Fruit fly (Drosophila melanogaster) whole organism, embryonic: Measurements from ENCODE around the gene CG33093.

Experiments used
- CG1024 ChIP-seq: fragments of 200-800 bp; sonication (Bioruptor generic); IDR thresholded peaks from 2 replicates; pipeline ENCODE4 v1.3.6; 2022; ENCODE audit warnings: missing biosample characterization, missing genetic modification characterization
- CG10654 ChIP-seq: fragments of 200-800 bp; sonication (Bioruptor generic); optimal IDR thresholded peaks from 2 replicates; lab custom pipeline; 2016; ENCODE audit warnings: missing biosample characterization, missing genetic modification characterization
- CG15269 ChIP-seq: fragments of 200-800 bp; sonication (Bioruptor generic); optimal IDR thresholded peaks from 2 replicates; lab custom pipeline; 2018; ENCODE audit warnings: missing biosample characterization, mild to moderate bottlenecking, missing genetic modification characterization, moderate library complexity
- CG1602 ChIP-seq: fragments of 200-800 bp; sonication (Bioruptor generic); optimal IDR thresholded peaks from 3 replicates; lab custom pipeline; 2016; ENCODE audit warnings: missing biosample characterization, missing genetic modification characterization
- CG16815 ChIP-seq: fragments of 200-800 bp; sonication (Bioruptor generic); optimal IDR thresholded peaks from 3 replicates; lab custom pipeline; 2017; ENCODE audit warnings: missing biosample characterization, mild to moderate bottlenecking, missing genetic modification characterization
- CG1792 ChIP-seq: fragments of 200-800 bp; sonication (Bioruptor generic); optimal IDR thresholded peaks from 2 replicates; lab custom pipeline; 2016; ENCODE audit warnings: missing biosample characterization, missing genetic modification characterization
- CG2129 ChIP-seq: fragments of 200-800 bp; sonication (Bioruptor generic); IDR thresholded peaks from 2 replicates; pipeline ENCODE4 v1.3.6; 2022; ENCODE audit warnings: missing biosample characterization, missing genetic modification characterization; ENCODE audit not compliant: partially characterized antibody
- CG32532 ChIP-seq: fragments of 200-800 bp; sonication (Bioruptor generic); IDR thresholded peaks from 2 replicates; pipeline ENCODE4 v1.3.6; 2022; ENCODE audit warnings: missing biosample characterization, missing genetic modification characterization
- CG3281 ChIP-seq: fragments of 200-800 bp; sonication (Bioruptor generic); optimal IDR thresholded peaks from 3 replicates; lab custom pipeline; 2017; ENCODE audit warnings: missing biosample characterization, mild to moderate bottlenecking, missing genetic modification characterization
- CG34224 ChIP-seq: fragments of 200-800 bp; sonication (Bioruptor generic); IDR thresholded peaks from 3 replicates; pipeline ENCODE4 v1.3.6; 2022; ENCODE audit warnings: missing biosample characterization, missing genetic modification characterization; ENCODE audit not compliant: partially characterized antibody
- CG34376 ChIP-seq: fragments of 200-800 bp; sonication (Bioruptor generic); optimal IDR thresholded peaks from 2 replicates; lab custom pipeline; 2018; ENCODE audit warnings: missing biosample characterization, mild to moderate bottlenecking, missing genetic modification characterization
- CG4282 ChIP-seq: fragments of 200-800 bp; sonication (Bioruptor generic); optimal IDR thresholded peaks from 2 replicates; lab custom pipeline; 2016; ENCODE audit warnings: missing biosample characterization, missing genetic modification characterization
- CG4617 ChIP-seq: fragments of 200-800 bp; sonication (Bioruptor generic); optimal IDR thresholded peaks from 3 replicates; lab custom pipeline; 2016; ENCODE audit warnings: missing biosample characterization, missing genetic modification characterization, borderline replicate concordance
- CG6254 ChIP-seq: fragments of 200-800 bp; sonication (Bioruptor generic); optimal IDR thresholded peaks from 3 replicates; lab custom pipeline; 2017; ENCODE audit warnings: mild to moderate bottlenecking, missing biosample characterization, missing genetic modification reagents, missing genetic modification characterization
- CG6654 ChIP-seq: fragments of 200-800 bp; sonication (Bioruptor generic); optimal IDR thresholded peaks from 2 replicates; lab custom pipeline; 2017; ENCODE audit warnings: missing biosample characterization, mild to moderate bottlenecking, missing genetic modification characterization
- CG6689 ChIP-seq: fragments of 200-800 bp; sonication (Bioruptor generic); IDR thresholded peaks from 2 replicates; pipeline ENCODE4 v1.3.6; 2022; ENCODE audit warnings: missing biosample characterization, missing genetic modification characterization
- CG6765 ChIP-seq: fragments of 200-800 bp; sonication (Bioruptor generic); optimal IDR thresholded peaks from 3 replicates; lab custom pipeline; 2017; ENCODE audit warnings: missing biosample characterization, mild to moderate bottlenecking, missing genetic modification characterization
- CG6791 ChIP-seq: fragments of 200-800 bp; sonication (Bioruptor generic); IDR thresholded peaks from 3 replicates; pipeline ENCODE4 v1.3.6; 2022; ENCODE audit warnings: missing biosample characterization, missing genetic modification characterization; ENCODE audit not compliant: partially characterized antibody
- CG7786 ChIP-seq: fragments of 200-800 bp; sonication (Bioruptor generic); optimal IDR thresholded peaks from 2 replicates; lab custom pipeline; 2016; ENCODE audit warnings: missing biosample characterization, missing genetic modification characterization
- CG8478 ChIP-seq: fragments of >200 bp; optimal IDR thresholded peaks from 2 replicates; lab custom pipeline; 2018
- CoRest ChIP-seq: fragments of 200-800 bp; sonication (Bioruptor generic); optimal IDR thresholded peaks from 3 replicates; lab custom pipeline; 2018; ENCODE audit warnings: missing biosample characterization, mild to moderate bottlenecking, missing genetic modification characterization, moderate library complexity
- D ChIP-seq, 2 experiments: fragments of 200-800 bp in 1 of 2; fragments of >200 bp in 1 of 2; sonication (Bioruptor generic) in 1 of 2; optimal IDR thresholded peaks; 2 replicates in 1 of 2; 3 replicates in 1 of 2; lab custom pipeline; 2017; ENCODE audit warnings: mild to moderate bottlenecking in 1 of 2, missing biosample characterization in 1 of 2, missing genetic modification characterization in 1 of 2, missing genetic modification reagents in 1 of 2
- Dad ChIP-seq: fragments of 200-800 bp; sonication (Bioruptor generic); optimal IDR thresholded peaks from 3 replicates; lab custom pipeline; 2016; ENCODE audit warnings: missing biosample characterization, missing genetic modification characterization
- Dll ChIP-seq: fragments of 200-800 bp; sonication (Bioruptor generic); IDR thresholded peaks from 4 replicates; pipeline ENCODE4 v1.3.6; 2022; ENCODE audit warnings: missing biosample characterization, missing genetic modification characterization; ENCODE audit not compliant: partially characterized antibody
- Fer3 ChIP-seq: fragments of 200-800 bp; sonication (Bioruptor generic); optimal IDR thresholded peaks from 2 replicates; lab custom pipeline; 2018; ENCODE audit warnings: missing biosample characterization, mild to moderate bottlenecking, missing genetic modification characterization, moderate library complexity
- Max ChIP-seq: fragments of 200-800 bp; sonication (Bioruptor generic); optimal IDR thresholded peaks from 2 replicates; lab custom pipeline; 2016; ENCODE audit warnings: missing biosample characterization, mild to moderate bottlenecking, missing genetic modification characterization
- Mes4 ChIP-seq: fragments of 200-800 bp; sonication (Bioruptor generic); optimal IDR thresholded peaks from 2 replicates; lab custom pipeline; 2016; ENCODE audit warnings: missing biosample characterization, missing genetic modification characterization
- NC2α ChIP-seq: fragments of 200-800 bp; sonication (Bioruptor generic); optimal IDR thresholded peaks from 2 replicates; lab custom pipeline; 2016; ENCODE audit warnings: missing biosample characterization, missing genetic modification characterization
- NFAT ChIP-seq: fragments of 200-800 bp; sonication (Bioruptor generic); IDR thresholded peaks from 2 replicates; pipeline ENCODE4 v1.3.6; 2022; ENCODE audit warnings: missing biosample characterization, missing genetic modification characterization
- Nf-YA ChIP-seq: fragments of 200-800 bp; sonication (Bioruptor generic); IDR thresholded peaks from 2 replicates; pipeline ENCODE4 v1.3.6; 2022; ENCODE audit warnings: missing biosample characterization, missing genetic modification characterization
- Nf-YB ChIP-seq: fragments of 200-800 bp; sonication (Bioruptor generic); optimal IDR thresholded peaks from 3 replicates; lab custom pipeline; 2019; ENCODE audit warnings: missing biosample characterization, mild to moderate bottlenecking, missing genetic modification characterization, moderate library complexity
- Pdp1 ChIP-seq, 2 experiments: fragments of 200-800 bp; sonication (Bioruptor generic); optimal IDR thresholded peaks; 3 replicates each; lab custom pipeline; 2016; ENCODE audit warnings: missing biosample characterization in 2 of 2, missing genetic modification characterization in 2 of 2, mild to moderate bottlenecking in 1 of 2, moderate library complexity in 1 of 2
- Usf ChIP-seq: fragments of 200-800 bp; sonication (Bioruptor generic); optimal IDR thresholded peaks from 2 replicates; lab custom pipeline; 2017; ENCODE audit warnings: missing genotype, missing biosample characterization, missing genetic modification characterization
- Xrp1 ChIP-seq: fragments of 200-800 bp; sonication (Bioruptor generic); IDR thresholded peaks from 2 replicates; pipeline ENCODE4 v1.3.6; 2022; ENCODE audit warnings: missing biosample characterization, missing genetic modification characterization
- aop ChIP-seq: fragments of 200-800 bp; sonication (Bioruptor generic); IDR thresholded peaks from 2 replicates; pipeline ENCODE4 v1.3.6; 2022; ENCODE audit warnings: missing biosample characterization, missing genetic modification characterization
- ash1 ChIP-seq: fragments of 200-800 bp; sonication (Bioruptor generic); optimal IDR thresholded peaks from 2 replicates; lab custom pipeline; 2018; ENCODE audit warnings: missing biosample characterization, mild to moderate bottlenecking, missing genetic modification characterization
- bsh ChIP-seq, 2 experiments: fragments of 200-800 bp; sonication (Bioruptor generic); optimal IDR thresholded peaks; 2 replicates each; lab custom pipeline; 2017 to 2018; ENCODE audit warnings: mild to moderate bottlenecking in 2 of 2, missing biosample characterization in 2 of 2, missing genetic modification characterization in 2 of 2, moderate library complexity in 1 of 2
- dimm ChIP-seq: fragments of 200-800 bp; sonication (Bioruptor generic); IDR thresholded peaks from 2 replicates; pipeline ENCODE4 v1.3.6; 2022; ENCODE audit warnings: missing biosample characterization, missing genetic modification characterization
- fd3F ChIP-seq: fragments of 200-800 bp; sonication (Bioruptor generic); optimal IDR thresholded peaks from 2 replicates; lab custom pipeline; 2018; ENCODE audit warnings: missing biosample characterization, mild to moderate bottlenecking, missing genetic modification characterization, moderate library complexity
- luna ChIP-seq: fragments of 200-800 bp; sonication (Bioruptor generic); optimal IDR thresholded peaks from 2 replicates; lab custom pipeline; 2016; ENCODE audit warnings: missing biosample characterization, missing genetic modification characterization
- nerfin-1 ChIP-seq: fragments of 200-800 bp; sonication (Bioruptor generic); optimal IDR thresholded peaks from 3 replicates; lab custom pipeline; 2019; ENCODE audit warnings: missing biosample characterization, mild to moderate bottlenecking, missing genetic modification characterization, moderate library complexity
- nmo ChIP-seq: fragments of 200-800 bp; sonication (Bioruptor generic); optimal IDR thresholded peaks from 2 replicates; lab custom pipeline; 2018; ENCODE audit warnings: missing biosample characterization, mild to moderate bottlenecking, missing genetic modification characterization, moderate library complexity
- peb ChIP-seq: fragments of 200-800 bp; sonication (Bioruptor generic); IDR thresholded peaks from 2 replicates; pipeline ENCODE4 v1.3.6; 2022; ENCODE audit warnings: missing biosample characterization, missing genetic modification characterization
- psq ChIP-seq: fragments of 200-800 bp; sonication (Bioruptor generic); optimal IDR thresholded peaks from 2 replicates; lab custom pipeline; 2017; ENCODE audit warnings: missing biosample characterization, missing genetic modification characterization
- sens-2 ChIP-seq: fragments of 200-800 bp; sonication (Bioruptor generic); IDR thresholded peaks from 2 replicates; pipeline ENCODE4 v1.3.6; 2022; ENCODE audit warnings: missing biosample characterization, missing genetic modification characterization
- shn ChIP-seq: fragments of 200-800 bp; sonication (Bioruptor generic); optimal IDR thresholded peaks from 3 replicates; lab custom pipeline; 2016; ENCODE audit warnings: missing biosample characterization, missing genetic modification characterization
- ttk ChIP-seq: fragments of 200-800 bp; sonication (Bioruptor generic); IDR thresholded peaks from 2 replicates; pipeline ENCODE4 v2.1.2; 2022; ENCODE audit warnings: missing biosample characterization, missing genetic modification characterization
- zen2 ChIP-seq: fragments of 200-800 bp; sonication (Bioruptor generic); IDR thresholded peaks from 3 replicates; pipeline ENCODE4 v1.3.6; 2022; ENCODE audit warnings: missing biosample characterization, missing genetic modification characterization; ENCODE audit not compliant: partially characterized antibody

Gene CG33093

dm6 chr3R:22528264-22529158 is 3.2 kb downstream of the CG33093 start, which contains the start of gene CG5346 (continued):
- TF ChIP-seq peb (GFP tag; lab: Robert Waterston, UW) (no peak), Fer3 (tag; lab: Kevin White, UChicago) (no peak), CG8478 (lab: Kevin White, UChicago) (no peak), Xrp1 (no peak), D (optimal IDR thresholded peaks at IDR 0.05; lab: Kevin White, UChicago) (no peak), D (GFP tag; optimal IDR thresholded peaks at IDR 0.05; lab: Kevin White, UChicago) (no peak), CG32532 (no peak), Nf-YA (GFP tag; lab: Robert Waterston, UW) (no peak), nmo (GFP tag; lab: Kevin White, UChicago) (peak; percentile 3), CG34376 (GFP tag; lab: Kevin White, UChicago) (no peak), luna (GFP tag; lab: Kevin White, UChicago) (no peak), fd3F (GFP tag; lab: Kevin White, UChicago) (no peak), Mes4 (GFP tag; lab: Kevin White, UChicago) (no peak), CG6689 (GFP tag; lab: Robert Waterston, UW) (no peak), psq (GFP tag; lab: Kevin White, UChicago) (no peak), CG1792 (GFP tag; lab: Kevin White, UChicago) (no peak), CG6654 (no peak), Max (no peak), CG15269 (tag; lab: Kevin White, UChicago) (no peak), dimm (GFP tag; lab: Robert Waterston, UW) (no peak), CG10654 (GFP tag; lab: Kevin White, UChicago) (no peak), zen2 (peak; percentile 36; the same call in 2 of the 3 replicates), aop (no peak), Dll (peak; percentile 85), Usf (GFP tag; lab: Kevin White, UChicago) (no peak), NFAT (peak; percentile 45; the same call in 1 of the 2 replicates), Nf-YB (GFP tag; lab: Kevin White, UChicago) (no peak), CG7786 (no peak), CG6765 (no peak), shn (GFP tag; lab: Kevin White, UChicago) (no peak), CG34224 (peak; percentile 79), CG4282 (GFP tag; lab: Kevin White, UChicago) (no peak), CG3281 (no peak), CG2129 (GFP tag; lab: Robert Waterston, UW) (peak; percentile 54), ttk (GFP tag; lab: Robert Waterston, UW) (no peak), CG1602 (GFP tag; lab: Kevin White, UChicago) (no peak), CG16815 (no peak), CG6254 (GFP tag; lab: Kevin White, UChicago) (no peak), CG1024 (GFP tag; lab: Robert Waterston, UW) (no peak), Pdp1 (GFP tag; optimal IDR thresholded peaks at IDR 0.05; lab: Kevin White, UChicago) (no peak), NC2α (GFP tag; lab: Kevin White, UChicago) (no peak), CoRest (no peak), nerfin-1 (no peak), ash1 (GFP tag; lab: Kevin White, UChicago) (no peak), CG4617 (GFP tag; lab: Kevin White, UChicago) (no peak), bsh (GFP tag; optimal IDR thresholded peaks at IDR 0.05; lab: Kevin White, UChicago) (peak in 1 of 2 experiments; percentile 31), Dad (GFP tag; lab: Kevin White, UChicago) (no peak), sens-2 (no peak), CG6791 (peak; percentile 83)
